Fruit fly (Drosophila melanogaster) whole organism, embryonic: ENCODE results near the gene CG32147.

ENCODE experiments used
- Aef1 ChIP-seq: fragments of 200-800 bp; sonication (Bioruptor generic); IDR thresholded peaks from 3 replicates; pipeline ENCODE4 v1.3.6; 2022; ENCODE audit warnings: missing biosample characterization, missing genetic modification characterization
- Atf-2 ChIP-seq: fragments of 200-800 bp; sonication (Bioruptor generic); optimal IDR thresholded peaks from 2 replicates; lab custom pipeline; 2016; ENCODE audit warnings: missing biosample characterization, missing genetic modification characterization
- B-H2 ChIP-seq: fragments of 200-800 bp; sonication (Bioruptor generic); optimal IDR thresholded peaks from 2 replicates; lab custom pipeline; 2018; ENCODE audit warnings: missing biosample characterization, mild to moderate bottlenecking, missing genetic modification characterization
- CG10979 ChIP-seq: fragments of 200-800 bp; sonication (Bioruptor generic); optimal IDR thresholded peaks from 2 replicates; lab custom pipeline; 2018; ENCODE audit warnings: missing biosample characterization, mild to moderate bottlenecking, missing genetic modification characterization, moderate library complexity
- CG11695 ChIP-seq: fragments of 200-800 bp; sonication (Bioruptor generic); IDR thresholded peaks from 3 replicates; pipeline ENCODE4 v1.3.6; 2022; ENCODE audit warnings: missing biosample characterization, missing genetic modification characterization
- CG12942 ChIP-seq: fragments of 200-800 bp; sonication (Bioruptor generic); optimal IDR thresholded peaks from 3 replicates; lab custom pipeline; 2016; ENCODE audit warnings: missing biosample characterization, missing genetic modification characterization
- CG14667 ChIP-seq: fragments of 200-800 bp; sonication (Bioruptor generic); IDR thresholded peaks from 2 replicates; pipeline ENCODE4 v1.3.6; 2022; ENCODE audit warnings: missing biosample characterization, missing genetic modification characterization
- CG17328 ChIP-seq: fragments of 200-800 bp; sonication (Bioruptor generic); IDR thresholded peaks from 2 replicates; pipeline ENCODE4 v1.3.6; 2022; ENCODE audit warnings: missing biosample characterization, missing genetic modification characterization
- CG17568 ChIP-seq: fragments of 200-800 bp; sonication (Bioruptor generic); optimal IDR thresholded peaks from 2 replicates; lab custom pipeline; 2018; ENCODE audit warnings: missing biosample characterization, mild to moderate bottlenecking, missing genetic modification characterization, moderate library complexity
- CG18011 ChIP-seq: fragments of 200-800 bp; sonication (Bioruptor generic); optimal IDR thresholded peaks from 2 replicates; lab custom pipeline; 2017; ENCODE audit warnings: missing biosample characterization, missing genetic modification characterization, mild to moderate bottlenecking, moderate library complexity, missing genotype
- CG18764 ChIP-seq: fragments of 200-800 bp; sonication (Bioruptor generic); optimal IDR thresholded peaks from 3 replicates; lab custom pipeline; 2016; ENCODE audit warnings: missing biosample characterization, missing genetic modification characterization
- CG2199 ChIP-seq: fragments of 200-800 bp; sonication (Bioruptor generic); IDR thresholded peaks from 3 replicates; pipeline ENCODE4 v1.3.6; 2022; ENCODE audit warnings: missing biosample characterization, missing genetic modification characterization
- CG34224 ChIP-seq: fragments of 200-800 bp; sonication (Bioruptor generic); IDR thresholded peaks from 3 replicates; pipeline ENCODE4 v1.3.6; 2022; ENCODE audit warnings: missing biosample characterization, missing genetic modification characterization; ENCODE audit not compliant: partially characterized antibody
- CG9215 ChIP-seq: fragments of 200-800 bp; sonication (Bioruptor generic); IDR thresholded peaks from 2 replicates; pipeline ENCODE4 v1.3.6; 2022; ENCODE audit warnings: missing biosample characterization, missing genetic modification characterization
- CG9797 ChIP-seq: fragments of 200-800 bp; sonication (Bioruptor generic); optimal IDR thresholded peaks from 3 replicates; lab custom pipeline; 2018; ENCODE audit warnings: missing biosample characterization, mild to moderate bottlenecking, missing genetic modification characterization
- Dp ChIP-seq: fragments of 200-800 bp; sonication (Bioruptor generic); optimal IDR thresholded peaks from 2 replicates; lab custom pipeline; 2018; ENCODE audit warnings: missing biosample characterization, mild to moderate bottlenecking, missing genetic modification characterization, moderate library complexity
- Ets65A ChIP-seq: fragments of 200-800 bp; sonication (Bioruptor generic); peaks from one replicate; lab custom pipeline; 2016; ENCODE audit warnings: missing biosample characterization, missing genetic modification characterization
- HLH54F ChIP-seq: fragments of 200-800 bp; sonication (Bioruptor generic); optimal IDR thresholded peaks from 3 replicates; lab custom pipeline; 2016; ENCODE audit warnings: missing biosample characterization, missing genetic modification characterization
- Max ChIP-seq: fragments of 200-800 bp; sonication (Bioruptor generic); optimal IDR thresholded peaks from 2 replicates; lab custom pipeline; 2016; ENCODE audit warnings: missing biosample characterization, mild to moderate bottlenecking, missing genetic modification characterization
- NK7.1 ChIP-seq: fragments of 200-800 bp; sonication (Bioruptor generic); optimal IDR thresholded peaks from 3 replicates; lab custom pipeline; 2016; ENCODE audit warnings: missing biosample characterization, missing genetic modification characterization
- Ptx1 ChIP-seq: fragments of 200-800 bp; sonication (Bioruptor generic); IDR thresholded peaks from 2 replicates; pipeline ENCODE4 v1.3.6; 2022; ENCODE audit warnings: missing biosample characterization, missing genetic modification characterization
- Scr ChIP-seq: fragments of 200-800 bp; sonication (Bioruptor generic); IDR thresholded peaks from 2 replicates; pipeline ENCODE4 v1.3.6; 2022; ENCODE audit warnings: missing biosample characterization, missing genetic modification characterization; ENCODE audit not compliant: partially characterized antibody
- Xbp1 ChIP-seq: fragments of 200-800 bp; sonication (Bioruptor generic); optimal IDR thresholded peaks from 3 replicates; lab custom pipeline; 2016; ENCODE audit warnings: missing biosample characterization, mild to moderate bottlenecking, missing genetic modification characterization
- az2 ChIP-seq: fragments of 200-800 bp; sonication (Bioruptor generic); optimal IDR thresholded peaks from 3 replicates; lab custom pipeline; 2016; ENCODE audit warnings: missing biosample characterization, missing genetic modification characterization
- cad ChIP-seq: fragments of >200 bp; optimal IDR thresholded peaks from 2 replicates; lab custom pipeline; 2017; ENCODE audit warnings: missing biosample characterization, missing genetic modification characterization
- cato ChIP-seq: fragments of 200-800 bp; sonication (Bioruptor generic); optimal IDR thresholded peaks from 2 replicates; lab custom pipeline; 2016; ENCODE audit warnings: missing biosample characterization, missing genetic modification characterization, borderline replicate concordance
- chinmo ChIP-seq: fragments of 200-800 bp; sonication (Bioruptor generic); IDR thresholded peaks from 4 replicates; pipeline ENCODE4 v1.3.6; 2022; ENCODE audit warnings: missing biosample characterization, missing genetic modification characterization; ENCODE audit not compliant: partially characterized antibody
- crol ChIP-seq: fragments of 200-800 bp; sonication (Bioruptor generic); IDR thresholded peaks from 2 replicates; pipeline ENCODE4 v1.3.6; 2022; ENCODE audit warnings: missing biosample characterization, missing genetic modification characterization
- dimm ChIP-seq: fragments of 200-800 bp; sonication (Bioruptor generic); IDR thresholded peaks from 2 replicates; pipeline ENCODE4 v1.3.6; 2022; ENCODE audit warnings: missing biosample characterization, missing genetic modification characterization
- dmrt11E ChIP-seq: fragments of 200-800 bp; sonication (Bioruptor generic); optimal IDR thresholded peaks from 3 replicates; lab custom pipeline; 2018; ENCODE audit warnings: missing biosample characterization, mild to moderate bottlenecking, missing genetic modification characterization, moderate library complexity
- dpn ChIP-seq, 2 experiments: fragments of 200-800 bp; sonication (Bioruptor generic); optimal IDR thresholded peaks; 3 replicates each; lab custom pipeline; 2016; ENCODE audit warnings: missing biosample characterization in 2 of 2, missing genetic modification characterization in 2 of 2
- ems ChIP-seq: fragments of 200-800 bp; sonication (Bioruptor generic); optimal IDR thresholded peaks from 3 replicates; lab custom pipeline; 2016; ENCODE audit warnings: missing biosample characterization, missing genetic modification characterization
- hkb ChIP-seq, 2 experiments: fragments of 200-800 bp in 1 of 2; fragments of >200 bp in 1 of 2; sonication (Bioruptor generic) in 1 of 2; IDR thresholded peaks in 1 of 2; optimal IDR thresholded peaks in 1 of 2; 2 replicates each; pipeline versions ENCODE4 v1.3.6 to Lab custom; 2017 to 2022; ENCODE audit warnings: missing biosample characterization in 1 of 2, missing genetic modification characterization in 1 of 2
- klu ChIP-seq: fragments of 200-800 bp; sonication (Bioruptor generic); IDR thresholded peaks from 2 replicates; pipeline ENCODE4 v1.3.6; 2022; ENCODE audit warnings: missing biosample characterization, missing genetic modification characterization
- nerfin-1 ChIP-seq: fragments of 200-800 bp; sonication (Bioruptor generic); optimal IDR thresholded peaks from 3 replicates; lab custom pipeline; 2019; ENCODE audit warnings: missing biosample characterization, mild to moderate bottlenecking, missing genetic modification characterization, moderate library complexity
- p53 ChIP-seq: fragments of 200-800 bp; sonication (Bioruptor generic); optimal IDR thresholded peaks from 2 replicates; lab custom pipeline; 2016; ENCODE audit warnings: missing biosample characterization, missing genetic modification characterization
- pan ChIP-seq, 4 experiments: fragments of >200 bp in 3 of 4; fragments of 200-800 bp in 1 of 4; sonication (Bioruptor generic) in 1 of 4; optimal IDR thresholded peaks in 3 of 4; IDR thresholded peaks in 1 of 4; 2 replicates each; pipeline versions ENCODE4 v1.3.6 to Lab custom; 2017 to 2022; ENCODE audit warnings: missing biosample characterization in 2 of 4, missing genetic modification characterization in 2 of 4, mixed read lengths in 1 of 4
- pb ChIP-seq: fragments of 200-800 bp; sonication (Bioruptor generic); optimal IDR thresholded peaks from 3 replicates; lab custom pipeline; 2016; ENCODE audit warnings: missing biosample characterization, missing genetic modification characterization
- pfk ChIP-seq: fragments of 200-800 bp; sonication (Bioruptor generic); optimal IDR thresholded peaks from 2 replicates; lab custom pipeline; 2018; ENCODE audit warnings: missing biosample characterization, mild to moderate bottlenecking, missing genetic modification characterization, moderate library complexity
- psq ChIP-seq: fragments of 200-800 bp; sonication (Bioruptor generic); optimal IDR thresholded peaks from 2 replicates; lab custom pipeline; 2017; ENCODE audit warnings: missing biosample characterization, missing genetic modification characterization
- ranshi ChIP-seq: fragments of 200-800 bp; sonication (Bioruptor generic); IDR thresholded peaks from 2 replicates; pipeline ENCODE4 v1.3.6; 2022; ENCODE audit warnings: missing biosample characterization, missing genetic modification characterization
- row ChIP-seq: fragments of 200-800 bp; sonication (Bioruptor generic); IDR thresholded peaks from 3 replicates; pipeline ENCODE4 v1.3.6; 2022; ENCODE audit warnings: missing biosample characterization, missing genetic modification characterization
- sisA ChIP-seq: fragments of 200-800 bp; sonication (Bioruptor generic); IDR thresholded peaks from 2 replicates; pipeline ENCODE4 v1.3.6; 2022; ENCODE audit warnings: missing biosample characterization, missing genetic modification characterization
- slou ChIP-seq: fragments of 200-800 bp; sonication (Bioruptor generic); optimal IDR thresholded peaks from 3 replicates; lab custom pipeline; 2016; ENCODE audit warnings: missing biosample characterization, missing genetic modification characterization
- slp2 ChIP-seq: fragments of 200-800 bp; sonication (Bioruptor generic); optimal IDR thresholded peaks from 2 replicates; lab custom pipeline; 2016; ENCODE audit warnings: missing biosample characterization, missing genetic modification characterization
- so ChIP-seq: fragments of 200-800 bp; sonication (Bioruptor generic); IDR thresholded peaks from 3 replicates; pipeline ENCODE4 v1.3.6; 2022; ENCODE audit warnings: missing biosample characterization, missing genetic modification characterization
- z ChIP-seq: fragments of 200-800 bp; sonication (Bioruptor generic); IDR thresholded peaks from 3 replicates; pipeline ENCODE4 v1.3.6; 2022; ENCODE audit warnings: missing biosample characterization, missing genetic modification characterization
- zen2 ChIP-seq: fragments of 200-800 bp; sonication (Bioruptor generic); IDR thresholded peaks from 3 replicates; pipeline ENCODE4 v1.3.6; 2022; ENCODE audit warnings: missing biosample characterization, missing genetic modification characterization; ENCODE audit not compliant: partially characterized antibody

CG32147 gene

dm6 chr3L:15141118-15142003 is 2.5 kb downstream of the CG32147 start (continued):
- TF ChIP-seq CG18764 (GFP tag; lab: Kevin White, UChicago) (no peak), Ptx1 (GFP tag; lab: Robert Waterston, UW) (peak; percentile 49; the same call in 1 of the 2 replicates), zen2 (GFP tag; lab: Robert Waterston, UW) (no peak), Atf-2 (GFP tag; lab: Kevin White, UChicago) (no peak), dimm (GFP tag; lab: Robert Waterston, UW) (no peak), slp2 (GFP tag; lab: Kevin White, UChicago) (no peak), cad (GFP tag; lab: Kevin White, UChicago) (no peak), CG14667 (GFP tag; lab: Robert Waterston, UW) (no peak), Xbp1 (peak; percentile 23), nerfin-1 (tag; lab: Kevin White, UChicago) (no peak), CG17328 (GFP tag; lab: Robert Waterston, UW) (no peak), Max (GFP tag; lab: Kevin White, UChicago) (no peak), dmrt11E (tag; lab: Kevin White, UChicago) (no peak), B-H2 (peak; percentile 15), psq (no peak), chinmo (peak; percentile 80; the same call in 3 of the 4 replicates), crol (GFP tag; lab: Robert Waterston, UW) (peak; percentile 47), az2 (GFP tag; lab: Kevin White, UChicago) (no peak), sisA (no peak; the same call in none of the 2 replicates), CG17568 (GFP tag; lab: Kevin White, UChicago) (no peak), slou (GFP tag; lab: Kevin White, UChicago) (no peak), dpn (GFP tag; optimal IDR thresholded peaks at IDR 0.05; lab: Kevin White, UChicago) (peak in 1 of 2 experiments; percentile 36), cato (GFP tag; lab: Kevin White, UChicago) (no peak), Ets65A (GFP tag; lab: Kevin White, UChicago) (no peak), Aef1 (GFP tag; lab: Robert Waterston, UW) (peak; percentile 49; the same call in 2 of the 3 replicates), ranshi (GFP tag; lab: Robert Waterston, UW) (0 out of 2 replicates have a peak, but pooled peaks have one; percentile 21), NK7.1 (GFP tag; lab: Kevin White, UChicago) (no peak), CG18011 (GFP tag; lab: Kevin White, UChicago) (no peak), CG11695 (GFP tag; lab: Robert Waterston, UW) (no peak), CG12942 (GFP tag; lab: Kevin White, UChicago) (no peak), CG9797 (GFP tag; lab: Kevin White, UChicago) (no peak), so (GFP tag; lab: Robert Waterston, UW) (no peak), pfk (GFP tag; lab: Kevin White, UChicago) (no peak), p53 (GFP tag; lab: Kevin White, UChicago) (no peak), pan (optimal IDR thresholded peaks at IDR 0.05; lab: Kevin White, UChicago) (no peak), pan (GFP tag; optimal IDR thresholded peaks at IDR 0.05 in 1 of 2, IDR thresholded peaks at IDR 0.05 in 1 of 2) (no peak), Dp (GFP tag; lab: Kevin White, UChicago) (no peak), CG2199 (peak; percentile 34; the same call in 1 of the 3 replicates), CG9215 (GFP tag; lab: Robert Waterston, UW) (no peak), ems (GFP tag; lab: Kevin White, UChicago) (no peak), CG34224 (GFP tag; lab: Robert Waterston, UW) (no peak), pb (GFP tag; lab: Kevin White, UChicago) (no peak), z (GFP tag; lab: Robert Waterston, UW) (no peak), HLH54F (no peak), row (GFP tag; lab: Robert Waterston, UW) (peak; percentile 83), klu (no peak), hkb (optimal IDR thresholded peaks at IDR 0.05; lab: Kevin White, UChicago) (no peak), hkb (GFP tag; IDR thresholded peaks at IDR 0.05; lab: Robert Waterston, UW) (peak; percentile 7; the same call in 1 of the 2 replicates), Scr (no peak), CG10979 (tag; lab: Kevin White, UChicago) (no peak)
